Fruit fly (Drosophila melanogaster): ENCODE measurements around the gene Cyp28a5.

Gene Cyp28a5

DNA sequence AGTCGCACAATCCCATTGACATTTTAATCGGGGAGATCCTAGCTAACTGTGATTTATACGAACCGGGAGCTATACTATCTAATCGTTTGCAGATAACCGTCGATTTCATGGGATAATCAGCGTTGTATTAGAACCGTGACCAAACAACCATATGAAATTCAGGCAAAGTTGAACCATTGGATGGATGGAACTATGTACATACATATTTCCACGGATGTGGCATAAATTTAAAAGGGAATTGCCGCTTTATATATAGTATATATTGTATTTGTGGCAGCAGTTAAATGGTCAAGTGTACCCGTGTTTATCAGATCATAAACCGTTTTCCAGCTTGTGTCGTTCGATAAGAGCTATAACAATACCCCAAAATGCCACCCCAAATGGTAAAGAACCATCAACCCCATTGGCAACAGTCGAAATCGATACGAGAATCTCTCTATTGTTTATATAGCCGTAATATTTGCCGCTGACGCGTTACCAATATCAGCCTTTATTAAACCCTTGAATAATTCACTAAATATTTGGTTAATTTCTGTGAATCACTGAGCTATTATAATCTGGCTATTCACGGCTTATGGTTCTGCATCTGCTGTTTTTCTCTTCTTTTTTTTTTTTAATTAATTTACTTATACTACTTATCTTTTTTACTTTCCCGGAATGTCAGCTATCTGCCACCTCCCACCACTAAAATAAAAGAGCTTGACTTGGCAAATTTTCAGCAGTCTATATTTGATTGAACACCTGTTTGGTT, 35.4 kb downstream of the Cyp28a5 start, which contains the start of gene bgm:
bgm (plus strand) TSS at position 701 of the 751 bp plus-strand sequence.
- TF ChIP-seq Sox14 (GFP tag; optimal IDR thresholded peaks at IDR 0.05) (no peak), vri (GFP tag; optimal IDR thresholded peaks at IDR 0.05) (peak; percentile 7), esn (GFP tag; optimal IDR thresholded peaks at IDR 0.05) (no peak), Hr39 (GFP tag; optimal IDR thresholded peaks at IDR 0.05) (no peak), CG32006 (GFP tag; optimal IDR thresholded peaks at IDR 0.05) (no peak), svp (GFP tag) (peak; percentile 20)

DNA sequence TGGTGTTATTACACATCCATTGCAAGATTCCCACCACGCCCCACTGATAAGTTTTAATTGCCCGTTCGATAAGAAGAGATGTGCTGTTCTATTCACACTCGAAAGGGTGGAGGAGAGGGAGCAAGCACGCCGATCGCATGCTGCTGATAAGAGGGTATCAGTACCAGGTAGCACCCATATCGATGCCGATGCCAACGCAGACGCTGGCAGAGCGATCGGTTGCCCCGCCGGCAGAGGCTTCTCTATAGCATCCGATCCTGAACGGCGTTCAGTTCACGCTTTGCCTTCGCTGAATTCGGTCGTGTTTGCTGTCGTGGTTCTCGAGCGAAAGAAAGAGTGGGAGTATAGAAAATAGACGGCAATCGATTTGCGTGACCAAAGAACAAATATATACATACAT, 36.4 kb downstream of the Cyp28a5 start:
- no peak for TF ChIP-seq dac (GFP tag; optimal IDR thresholded peaks at IDR 0.05)
- peak; percentile 85 for TF ChIP-seq svp (GFP tag)
- TF ChIP-seq fkh (GFP tag; optimal IDR thresholded peaks at IDR 0.05) = peak; percentile 27
- TF ChIP-seq vri (GFP tag; optimal IDR thresholded peaks at IDR 0.05) = peak; percentile 54

DNA sequence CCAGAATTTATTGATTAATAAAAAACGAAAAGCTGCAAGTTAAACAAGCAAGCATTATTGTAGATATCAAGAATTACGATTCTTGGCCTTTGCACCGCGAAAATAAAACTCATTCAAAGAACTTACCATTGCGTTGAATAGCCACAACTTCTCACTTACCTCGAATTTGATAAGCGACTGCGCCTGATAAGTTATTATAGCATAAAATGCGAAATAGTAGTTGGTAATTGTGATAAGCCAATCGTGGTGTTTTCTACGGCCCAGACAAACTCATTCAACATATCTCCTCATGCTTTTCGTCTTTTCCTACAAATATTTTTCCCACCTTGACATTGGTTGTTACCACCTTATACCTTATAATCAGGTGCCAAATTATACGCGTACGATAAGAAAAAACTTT, 38.0 kb downstream of the Cyp28a5 start:
- peak; percentile 44 for TF ChIP-seq vri (GFP tag; optimal IDR thresholded peaks at IDR 0.05)
- TF ChIP-seq CG6163 (GFP tag; IDR thresholded peaks at IDR 0.05) = no peak
- TF ChIP-seq salr (GFP tag; optimal IDR thresholded peaks at IDR 0.05) = no peak
- no peak for TF ChIP-seq CG8119 (GFP tag; IDR thresholded peaks at IDR 0.05)
- no peak for TF ChIP-seq Ets21C (GFP tag; optimal IDR thresholded peaks at IDR 0.05)
- no peak for TF ChIP-seq Met (GFP tag; optimal IDR thresholded peaks at IDR 0.05)

DNA sequence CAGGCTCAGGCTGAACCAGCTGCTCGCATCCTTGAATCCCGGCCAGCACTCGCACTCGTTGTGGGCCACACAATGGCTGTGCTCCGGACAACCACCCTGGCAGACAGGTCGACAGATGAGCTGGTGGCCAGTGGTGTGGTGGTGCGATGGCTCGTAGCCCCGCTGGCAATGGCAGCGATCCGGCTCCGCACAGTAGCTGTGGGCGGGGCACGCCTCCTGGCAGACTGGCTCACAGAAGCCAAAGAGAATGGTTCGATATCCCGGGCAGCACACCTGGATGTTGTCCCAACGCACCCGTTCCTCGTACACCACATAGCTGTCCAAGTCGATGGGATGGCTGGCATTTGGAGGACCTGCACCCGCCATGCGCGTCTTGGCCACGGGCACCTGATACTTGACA, 42.6 kb downstream of the Cyp28a5 start:
- no peak for TF ChIP-seq net (GFP tag; optimal IDR thresholded peaks at IDR 0.05)
- TF ChIP-seq CG34406 (GFP tag; optimal IDR thresholded peaks at IDR 0.05) = no peak
- TF ChIP-seq CG10631 (GFP tag; optimal IDR thresholded peaks at IDR 0.05) = no peak
- TF ChIP-seq CG6163 (GFP tag; IDR thresholded peaks at IDR 0.05) = no peak
- TF ChIP-seq CG11902 (GFP tag; optimal IDR thresholded peaks at IDR 0.05) = no peak
- TF ChIP-seq CG7368 (GFP tag; optimal IDR thresholded peaks at IDR 0.05) = no peak
- TF ChIP-seq Ets96B (tag; optimal IDR thresholded peaks at IDR 0.05) = no peak
- no peak for TF ChIP-seq CG16779 (tag; optimal IDR thresholded peaks at IDR 0.05)
- no peak for TF ChIP-seq Gug (GFP tag; IDR thresholded peaks at IDR 0.05)
- TF ChIP-seq Eip93F (GFP tag; optimal IDR thresholded peaks at IDR 0.05) = no peak
- no peak for TF ChIP-seq CG6276 (GFP tag; optimal IDR thresholded peaks at IDR 0.05)
- TF ChIP-seq CG3919 (GFP tag; optimal IDR thresholded peaks at IDR 0.05) = no peak
- no peak for TF ChIP-seq CG10669 (GFP tag; optimal IDR thresholded peaks at IDR 0.05)

DNA sequence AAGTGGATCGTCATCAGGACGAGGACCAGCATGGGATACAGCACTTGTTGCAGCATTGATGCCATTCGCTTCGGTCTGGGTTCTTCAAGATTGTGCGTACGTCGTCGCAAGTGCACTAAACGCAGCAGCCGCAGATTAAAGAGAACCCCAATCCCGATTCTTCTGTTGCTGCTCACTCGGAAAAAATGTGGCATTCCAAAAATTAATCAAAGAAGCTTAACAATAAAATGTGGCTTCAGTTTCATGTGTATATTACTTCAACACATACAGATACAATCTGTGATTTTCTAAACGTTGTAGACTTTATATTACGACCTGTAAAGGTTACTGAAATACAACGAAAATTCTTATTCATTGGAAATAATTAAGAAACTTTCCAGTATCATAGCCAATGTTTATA, 43.0 kb downstream of the Cyp28a5 start, which contains the start of gene NimC3:
NimC3 (minus strand) TSS at position 101 of the 400 bp plus-strand sequence.
- TF ChIP-seq Met (GFP tag; optimal IDR thresholded peaks at IDR 0.05) (peak; percentile 5), CG3032 (tag; optimal IDR thresholded peaks at IDR 0.05) (peak; percentile 33), Lpt (GFP tag; optimal IDR thresholded peaks at IDR 0.05) (no peak), OdsH (GFP tag; optimal IDR thresholded peaks at IDR 0.05) (peak; percentile 41), Eip78C (GFP tag) (peak; percentile 37), CG32006 (GFP tag; optimal IDR thresholded peaks at IDR 0.05) (peak; percentile 42), CG1621 (tag; optimal IDR thresholded peaks at IDR 0.05) (no peak), Ets21C (GFP tag; optimal IDR thresholded peaks at IDR 0.05) (no peak), Ets96B (tag; optimal IDR thresholded peaks at IDR 0.05) (peak; percentile 30)

DNA sequence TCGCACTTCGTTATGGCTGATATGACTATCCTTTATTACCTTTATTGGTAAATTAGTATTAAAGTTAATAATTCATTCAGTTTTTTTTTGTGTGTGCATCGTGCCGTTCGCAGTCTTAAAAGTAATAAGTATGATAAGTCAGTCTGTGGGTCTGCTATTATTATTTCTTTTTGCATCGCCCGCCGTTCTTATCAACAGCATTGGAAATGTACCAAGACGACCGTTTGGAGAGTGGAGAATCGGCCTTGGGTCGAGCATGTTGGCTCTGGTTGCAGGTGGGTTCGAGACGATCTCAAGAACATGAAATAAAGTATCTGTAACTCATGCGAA, 43.4 kb downstream of the Cyp28a5 start:
- no peak for TF ChIP-seq CG6163 (GFP tag; IDR thresholded peaks at IDR 0.05)
- no peak for TF ChIP-seq CG7368 (GFP tag; optimal IDR thresholded peaks at IDR 0.05)
- TF ChIP-seq svp (GFP tag) = peak; percentile 83
- no peak for TF ChIP-seq CG34406 (GFP tag; optimal IDR thresholded peaks at IDR 0.05)
- TF ChIP-seq Met (GFP tag; optimal IDR thresholded peaks at IDR 0.05) = no peak
- TF ChIP-seq esn (GFP tag; optimal IDR thresholded peaks at IDR 0.05) = no peak
- no peak for TF ChIP-seq CG11294 (GFP tag; IDR thresholded peaks at IDR 0.05)

All from whole organism, prepupa.